Fruit fly (Drosophila melanogaster) whole organism, pupa: ENCODE data around the gene ND-30.

Source experiments
- CG10348 ChIP-seq: fragments of 200-800 bp; sonication (Bioruptor generic); IDR thresholded peaks from 2 replicates; pipeline ENCODE4 v1.3.6; 2022; ENCODE audit warnings: missing biosample characterization, missing genetic modification characterization
- CG12605 ChIP-seq: fragments of 200-800 bp; sonication (Bioruptor generic); IDR thresholded peaks from 2 replicates; pipeline ENCODE4 v1.3.6; 2022; ENCODE audit warnings: missing biosample characterization, missing genetic modification characterization
- CG13204 ChIP-seq: fragments of 200-800 bp; sonication (Bioruptor generic); optimal IDR thresholded peaks from 2 replicates; lab custom pipeline; 2018; ENCODE audit warnings: missing biosample characterization, mild to moderate bottlenecking, missing genetic modification characterization, moderate library complexity
- CG14655 ChIP-seq: fragments of 200-800 bp; sonication (Bioruptor generic); optimal IDR thresholded peaks from 3 replicates; lab custom pipeline; 2017; ENCODE audit warnings: mild to moderate bottlenecking, missing biosample characterization, missing genetic modification reagents, missing genetic modification characterization
- CG15710 ChIP-seq: fragments of 200-800 bp; sonication (Bioruptor generic); optimal IDR thresholded peaks from 2 replicates; lab custom pipeline; 2018; ENCODE audit warnings: missing biosample characterization, mild to moderate bottlenecking, missing genetic modification characterization, moderate library complexity
- CG17806 ChIP-seq: fragments of 200-800 bp; sonication (Bioruptor generic); optimal IDR thresholded peaks from 2 replicates; lab custom pipeline; 2018; ENCODE audit warnings: missing biosample characterization, mild to moderate bottlenecking, missing genetic modification characterization, moderate library complexity
- CG32121 ChIP-seq: fragments of 200-800 bp; sonication (Bioruptor generic); IDR thresholded peaks from 2 replicates; pipeline ENCODE4 v1.3.6; 2022; ENCODE audit warnings: missing biosample characterization, missing genetic modification characterization
- CG34367 ChIP-seq: fragments of 200-800 bp; sonication (Bioruptor generic); optimal IDR thresholded peaks from 2 replicates; lab custom pipeline; 2018; ENCODE audit warnings: missing biosample characterization, mild to moderate bottlenecking, missing genetic modification characterization
- CG4496 ChIP-seq: fragments of 200-800 bp; sonication (Bioruptor generic); IDR thresholded peaks from 3 replicates; pipeline ENCODE4 v1.3.6; 2022; ENCODE audit warnings: missing biosample characterization, missing genetic modification characterization
- CG8159 ChIP-seq: fragments of 200-800 bp; sonication (Bioruptor generic); optimal IDR thresholded peaks from 3 replicates; lab custom pipeline; 2018; ENCODE audit warnings: missing biosample characterization, mild to moderate bottlenecking, missing genetic modification characterization, moderate library complexity
- CG8301 ChIP-seq: fragments of 200-800 bp; sonication (Bioruptor generic); optimal IDR thresholded peaks from 2 replicates; lab custom pipeline; 2018; ENCODE audit warnings: missing biosample characterization, mild to moderate bottlenecking, missing genetic modification characterization
- CG9948 ChIP-seq: fragments of 200-800 bp; sonication (Bioruptor generic); optimal IDR thresholded peaks from 2 replicates; lab custom pipeline; 2018; ENCODE audit warnings: missing biosample characterization, mild to moderate bottlenecking, missing genetic modification characterization, moderate library complexity
- D1 ChIP-seq: fragments of 200-800 bp; sonication (Bioruptor generic); optimal IDR thresholded peaks from 2 replicates; lab custom pipeline; 2018; ENCODE audit warnings: missing biosample characterization, mild to moderate bottlenecking, missing genetic modification characterization, moderate library complexity
- EcR ChIP-seq: fragments of 200-800 bp; sonication (Bioruptor generic); optimal IDR thresholded peaks from 3 replicates; lab custom pipeline; 2019; ENCODE audit warnings: missing biosample characterization, missing genetic modification characterization, mild to moderate bottlenecking, moderate library complexity, missing genetic modification reagents
- Ets98B ChIP-seq: fragments of 200-800 bp; sonication (Bioruptor generic); IDR thresholded peaks from 2 replicates; pipeline ENCODE4 v1.3.6; 2022; ENCODE audit warnings: missing biosample characterization, missing genetic modification characterization
- Pif1A ChIP-seq: fragments of 200-800 bp; sonication (Bioruptor generic); optimal IDR thresholded peaks from 3 replicates; lab custom pipeline; 2016; ENCODE audit warnings: missing biosample characterization, missing genetic modification characterization
- Pif1B ChIP-seq: fragments of 200-800 bp; sonication (Bioruptor generic); optimal IDR thresholded peaks from 3 replicates; lab custom pipeline; 2016; ENCODE audit warnings: missing biosample characterization, missing genetic modification characterization
- Snoo ChIP-seq: fragments of 200-800 bp; sonication (Bioruptor generic); optimal IDR thresholded peaks from 3 replicates; lab custom pipeline; 2017; ENCODE audit warnings: missing biosample characterization, mild to moderate bottlenecking, missing genetic modification characterization, inconsistent platforms
- fd96Ca ChIP-seq: fragments of 200-800 bp; sonication (Bioruptor generic); IDR thresholded peaks from 3 replicates; pipeline ENCODE4 v1.3.6; 2022; ENCODE audit warnings: missing biosample characterization, missing genetic modification characterization
- gl ChIP-seq: fragments of 200-800 bp; sonication (Bioruptor generic); optimal IDR thresholded peaks from 2 replicates; lab custom pipeline; 2018; ENCODE audit warnings: missing biosample characterization, mild to moderate bottlenecking, missing genetic modification characterization
- rn ChIP-seq: fragments of 200-800 bp; sonication (Bioruptor generic); IDR thresholded peaks from 2 replicates; pipeline ENCODE4 v1.3.6; 2022; ENCODE audit warnings: missing biosample characterization, missing genetic modification characterization

The ND-30 gene

dm6 chr3L:3159309-3160194, at the start of gene ND-30, which contains the start of gene CG15812:
ND-30 (minus strand) TSS chr3L:3159578.
CG15812 (plus strand) TSS chr3L:3159991.
- no peak for TF ChIP-seq EcR
- peak; percentile 44 for TF ChIP-seq CG15710 (tag; lab: Kevin White, UChicago)

dm6 chr3L:3208895-3209294, 49.5 kb upstream of the ND-30 start, which contains the start of the genes CG32269 and CG32270:
CG32269 (minus strand) TSS chr3L:3208985.
CG32270 (minus strand) TSS chr3L:3208985.
- no peak for TF ChIP-seq CG34367 (tag; lab: Kevin White, UChicago)
- no peak for TF ChIP-seq CG8159
- no peak for TF ChIP-seq Ets98B
- TF ChIP-seq CG9948 (tag; lab: Kevin White, UChicago) = no peak
- TF ChIP-seq CG15710 (tag; lab: Kevin White, UChicago) = no peak
- no peak for TF ChIP-seq Pif1B (GFP tag; lab: Kevin White, UChicago)
- no peak for TF ChIP-seq CG14655 (GFP tag; lab: Kevin White, UChicago)
- no peak for TF ChIP-seq CG10348
- no peak for TF ChIP-seq rn (GFP tag; lab: Robert Waterston, UW)
- no peak for TF ChIP-seq D1 (tag; lab: Kevin White, UChicago)
- no peak for TF ChIP-seq CG32121 (GFP tag; lab: Robert Waterston, UW)
- TF ChIP-seq CG17806 = no peak
- no peak for TF ChIP-seq fd96Ca (GFP tag; lab: Robert Waterston, UW)
- no peak for TF ChIP-seq Snoo (tag; lab: Kevin White, UChicago)
- no peak for TF ChIP-seq CG4496 (GFP tag; lab: Robert Waterston, UW)
- no peak for TF ChIP-seq CG8301 (tag; lab: Kevin White, UChicago)
- no peak for TF ChIP-seq CG13204
- TF ChIP-seq EcR = no peak
- no peak for TF ChIP-seq CG12605 (GFP tag; lab: Robert Waterston, UW)
- TF ChIP-seq, all 21 proteins: peak for 0

dm6 chr3L:3206263-3206662, 46.9 kb upstream of the ND-30 start, which contains the start of gene CG33160:
CG33160 (minus strand) TSS chr3L:3206363.
- TF ChIP-seq Snoo (tag; lab: Kevin White, UChicago) = no peak
- no peak for TF ChIP-seq rn (GFP tag; lab: Robert Waterston, UW)
- no peak for TF ChIP-seq Ets98B
- TF ChIP-seq Pif1A (GFP tag; lab: Kevin White, UChicago) = no peak
- TF ChIP-seq CG14655 (GFP tag; lab: Kevin White, UChicago) = no peak
- TF ChIP-seq CG8159 = no peak
- TF ChIP-seq CG15710 (tag; lab: Kevin White, UChicago) = no peak
- no peak for TF ChIP-seq Pif1B (GFP tag; lab: Kevin White, UChicago)
- TF ChIP-seq CG32121 (GFP tag; lab: Robert Waterston, UW) = no peak
- no peak for TF ChIP-seq EcR
- no peak for TF ChIP-seq CG9948 (tag; lab: Kevin White, UChicago)
- no peak for TF ChIP-seq CG13204
- no peak for TF ChIP-seq CG12605 (GFP tag; lab: Robert Waterston, UW)
- no peak for TF ChIP-seq D1 (tag; lab: Kevin White, UChicago)
- TF ChIP-seq, all 21 proteins: peak for 0

- no peak for TF ChIP-seq CG10348
- TF ChIP-seq Pif1B (GFP tag; lab: Kevin White, UChicago) = no peak
- TF ChIP-seq CG17806 = no peak
- TF ChIP-seq Pif1A (GFP tag; lab: Kevin White, UChicago) = no peak
- no peak for TF ChIP-seq CG13204
- no peak for TF ChIP-seq CG32121 (GFP tag; lab: Robert Waterston, UW)
- TF ChIP-seq CG9948 (tag; lab: Kevin White, UChicago) = no peak
- TF ChIP-seq rn (GFP tag; lab: Robert Waterston, UW) = no peak
- TF ChIP-seq fd96Ca (GFP tag; lab: Robert Waterston, UW) = no peak
- no peak for TF ChIP-seq CG34367 (tag; lab: Kevin White, UChicago)
- no peak for TF ChIP-seq Ets98B
- no peak for TF ChIP-seq CG12605 (GFP tag; lab: Robert Waterston, UW)
- TF ChIP-seq CG14655 (GFP tag; lab: Kevin White, UChicago) = no peak
- TF ChIP-seq CG8159 = no peak
Measured at dm6 chr3L:3205349-3205748, 46.0 kb upstream of the ND-30 start, which contains the start of gene CG32277. CG32277 (minus strand) TSS chr3L:3205449.

- no peak for TF ChIP-seq CG12605 (GFP tag; lab: Robert Waterston, UW)
- TF ChIP-seq CG15710 (tag; lab: Kevin White, UChicago) = no peak
- no peak for TF ChIP-seq CG13204
- TF ChIP-seq Snoo (tag; lab: Kevin White, UChicago) = no peak
- no peak for TF ChIP-seq CG34367 (tag; lab: Kevin White, UChicago)
- TF ChIP-seq CG8301 (tag; lab: Kevin White, UChicago) = no peak
- no peak for TF ChIP-seq gl (tag; lab: Kevin White, UChicago)
- TF ChIP-seq Ets98B = no peak
- no peak for TF ChIP-seq CG10348
- no peak for TF ChIP-seq CG17806
- TF ChIP-seq CG14655 (GFP tag; lab: Kevin White, UChicago) = no peak
- no peak for TF ChIP-seq D1 (tag; lab: Kevin White, UChicago)
- no peak for TF ChIP-seq CG4496 (GFP tag; lab: Robert Waterston, UW)
- no peak for TF ChIP-seq CG32121 (GFP tag; lab: Robert Waterston, UW)
- no peak for TF ChIP-seq fd96Ca (GFP tag; lab: Robert Waterston, UW)
- TF ChIP-seq CG8159 = no peak
- TF ChIP-seq Pif1B (GFP tag; lab: Kevin White, UChicago) = no peak
Measured at dm6 chr3L:3204348-3204747, 45.0 kb upstream of the ND-30 start, which contains the start of gene CG33159. CG33159 (minus strand) TSS chr3L:3204448.
